Fruit fly (Drosophila melanogaster) whole organism, embryonic: ENCODE measurements around the gene sima.
A peak's percentile ranks its signal among the peaks of the same experiment; 100 is the strongest.

Experiments used
- Antp ChIP-seq: fragments of 200-800 bp; sonication (Bioruptor generic); optimal IDR thresholded peaks from 3 replicates; lab custom pipeline; 2016; ENCODE audit warnings: missing biosample characterization, missing genetic modification characterization
- Bteb2 ChIP-seq: fragments of 200-800 bp; sonication (Bioruptor generic); optimal IDR thresholded peaks from 2 replicates; lab custom pipeline; 2016; ENCODE audit warnings: missing biosample characterization, missing genetic modification characterization
- CG10274 ChIP-seq: fragments of 200-800 bp; sonication (Bioruptor generic); optimal IDR thresholded peaks from 3 replicates; lab custom pipeline; 2017; ENCODE audit warnings: missing biosample characterization, mild to moderate bottlenecking, missing genetic modification characterization
- CG11247 ChIP-seq: fragments of 200-800 bp; sonication (Bioruptor generic); IDR thresholded peaks from 2 replicates; pipeline ENCODE4 v1.3.6; 2022; ENCODE audit warnings: missing biosample characterization, missing genetic modification characterization
- CG11560 ChIP-seq: fragments of 200-800 bp; sonication (Bioruptor generic); IDR thresholded peaks from 3 replicates; pipeline ENCODE4 v1.3.6; 2022; ENCODE audit warnings: missing biosample characterization, missing genetic modification characterization
- CG12104 ChIP-seq: fragments of 200-800 bp; sonication (Bioruptor generic); optimal IDR thresholded peaks from 3 replicates; lab custom pipeline; 2016; ENCODE audit warnings: missing biosample characterization, missing genetic modification characterization
- CG1233 ChIP-seq: fragments of 200-800 bp; sonication (Bioruptor generic); optimal IDR thresholded peaks from 4 replicates; lab custom pipeline; 2018; ENCODE audit warnings: missing biosample characterization, mild to moderate bottlenecking, missing genetic modification characterization
- CG13287 ChIP-seq: fragments of 200-800 bp; sonication (Bioruptor generic); IDR thresholded peaks from 2 replicates; pipeline ENCODE4 v1.3.6; 2022; ENCODE audit warnings: missing biosample characterization, missing genetic modification characterization; ENCODE audit not compliant: partially characterized antibody
- CG13296 ChIP-seq: fragments of 200-800 bp; sonication (Bioruptor generic); optimal IDR thresholded peaks from 3 replicates; lab custom pipeline; 2018; ENCODE audit warnings: missing biosample characterization, mild to moderate bottlenecking, missing genetic modification characterization
- CG13424 ChIP-seq: fragments of 200-800 bp; sonication (Bioruptor generic); optimal IDR thresholded peaks from 2 replicates; lab custom pipeline; 2019; ENCODE audit warnings: missing biosample characterization, mild to moderate bottlenecking, missing genetic modification characterization, moderate library complexity
- CG15696 ChIP-seq: fragments of 200-800 bp; sonication (Bioruptor generic); optimal IDR thresholded peaks from 2 replicates; lab custom pipeline; 2019; ENCODE audit warnings: missing biosample characterization, mild to moderate bottlenecking, missing genetic modification characterization, moderate library complexity
- CG1647 ChIP-seq: fragments of 200-800 bp; sonication (Bioruptor generic); optimal IDR thresholded peaks from 3 replicates; lab custom pipeline; 2016; ENCODE audit warnings: missing biosample characterization, missing genetic modification characterization
- CG2712 ChIP-seq: fragments of 200-800 bp; optimal IDR thresholded peaks from 3 replicates; lab custom pipeline; 2019; ENCODE audit warnings: missing biosample characterization, mild to moderate bottlenecking, missing genetic modification characterization, moderate library complexity
- CG31224 ChIP-seq: fragments of 200-800 bp; sonication (Bioruptor generic); IDR thresholded peaks from 2 replicates; pipeline ENCODE4 v1.3.6; 2022; ENCODE audit warnings: missing biosample characterization, missing genetic modification characterization
- CG32767 ChIP-seq: fragments of 200-800 bp; sonication (Bioruptor generic); IDR thresholded peaks from 2 replicates; pipeline ENCODE4 v1.3.6; 2022; ENCODE audit warnings: missing biosample characterization, missing genetic modification characterization
- CG3407 ChIP-seq: fragments of 200-800 bp; sonication (Bioruptor generic); optimal IDR thresholded peaks from 2 replicates; lab custom pipeline; 2018; ENCODE audit warnings: missing biosample characterization, mild to moderate bottlenecking, missing genetic modification characterization
- CG34376 ChIP-seq: fragments of 200-800 bp; sonication (Bioruptor generic); optimal IDR thresholded peaks from 2 replicates; lab custom pipeline; 2018; ENCODE audit warnings: missing biosample characterization, mild to moderate bottlenecking, missing genetic modification characterization
- CG42726 ChIP-seq: fragments of 200-800 bp; sonication (Bioruptor generic); IDR thresholded peaks from 2 replicates; pipeline ENCODE4 v1.3.6; 2022; ENCODE audit warnings: missing biosample characterization, missing genetic modification characterization; ENCODE audit not compliant: partially characterized antibody
- CG43689 ChIP-seq: fragments of 200-800 bp; sonication (Bioruptor generic); IDR thresholded peaks from 2 replicates; pipeline ENCODE4 v1.3.6; 2022; ENCODE audit warnings: missing biosample characterization, missing genetic modification characterization
- CG6654 ChIP-seq: fragments of 200-800 bp; sonication (Bioruptor generic); optimal IDR thresholded peaks from 2 replicates; lab custom pipeline; 2017; ENCODE audit warnings: missing biosample characterization, mild to moderate bottlenecking, missing genetic modification characterization
- CG7357 ChIP-seq: fragments of 200-800 bp; sonication (Bioruptor generic); IDR thresholded peaks from 3 replicates; pipeline ENCODE4 v1.3.6; 2022; ENCODE audit warnings: missing biosample characterization, missing genetic modification characterization
- CG7372 ChIP-seq: fragments of 200-800 bp; sonication (Bioruptor generic); IDR thresholded peaks from 2 replicates; pipeline ENCODE4 v1.3.6; 2022; ENCODE audit warnings: missing biosample characterization, missing genetic modification characterization
- CG7556 ChIP-seq: fragments of 200-800 bp; sonication (Bioruptor generic); optimal IDR thresholded peaks from 2 replicates; lab custom pipeline; 2017; ENCODE audit warnings: missing biosample characterization, mild to moderate bottlenecking, missing genetic modification characterization
- CG7987 ChIP-seq: fragments of 200-800 bp; sonication (Bioruptor generic); optimal IDR thresholded peaks from 2 replicates; lab custom pipeline; 2018; ENCODE audit warnings: missing biosample characterization, mild to moderate bottlenecking, missing genetic modification characterization, moderate library complexity
- CG8281 ChIP-seq: fragments of 200-800 bp; sonication (Bioruptor generic); optimal IDR thresholded peaks from 2 replicates; lab custom pipeline; 2018; ENCODE audit warnings: missing biosample characterization, mild to moderate bottlenecking, missing genetic modification characterization, moderate library complexity
- CG8388 ChIP-seq: fragments of 200-800 bp; sonication (Bioruptor generic); optimal IDR thresholded peaks from 2 replicates; lab custom pipeline; 2019; ENCODE audit warnings: missing biosample characterization, mild to moderate bottlenecking, missing genetic modification characterization, moderate library complexity
- CG9609 ChIP-seq: fragments of 200-800 bp; sonication (Bioruptor generic); optimal IDR thresholded peaks from 3 replicates; lab custom pipeline; 2016; ENCODE audit warnings: missing biosample characterization, missing genetic modification characterization
- CG9817 ChIP-seq: fragments of 200-800 bp; sonication (Bioruptor generic); optimal IDR thresholded peaks from 2 replicates; lab custom pipeline; 2018; ENCODE audit warnings: missing biosample characterization, mild to moderate bottlenecking, missing genetic modification characterization, moderate library complexity
- CoRest ChIP-seq: fragments of 200-800 bp; sonication (Bioruptor generic); optimal IDR thresholded peaks from 3 replicates; lab custom pipeline; 2018; ENCODE audit warnings: missing biosample characterization, mild to moderate bottlenecking, missing genetic modification characterization, moderate library complexity
- D19A ChIP-seq: fragments of 200-800 bp; optimal IDR thresholded peaks from 3 replicates; lab custom pipeline; 2019; ENCODE audit warnings: missing biosample characterization, mild to moderate bottlenecking, missing genetic modification characterization, moderate library complexity
- Deaf1 ChIP-seq: fragments of 200-800 bp; optimal IDR thresholded peaks from 3 replicates; lab custom pipeline; 2019; ENCODE audit warnings: missing biosample characterization, mild to moderate bottlenecking, missing genetic modification characterization, moderate library complexity
- Ets97D ChIP-seq: fragments of 200-800 bp; sonication (Bioruptor generic); optimal IDR thresholded peaks from 3 replicates; lab custom pipeline; 2016; ENCODE audit warnings: missing biosample characterization, missing genetic modification characterization
- H15 ChIP-seq: fragments of 200-800 bp; sonication (Bioruptor generic); IDR thresholded peaks from 3 replicates; pipeline ENCODE4 v1.3.6; 2022; ENCODE audit warnings: missing biosample characterization, missing genetic modification characterization
- Lhr ChIP-seq: fragments of 200-800 bp; sonication (Bioruptor generic); optimal IDR thresholded peaks from 3 replicates; lab custom pipeline; 2017; ENCODE audit warnings: mild to moderate bottlenecking, missing biosample characterization, missing genetic modification reagents, missing genetic modification characterization
- Mes4 ChIP-seq: fragments of 200-800 bp; sonication (Bioruptor generic); optimal IDR thresholded peaks from 2 replicates; lab custom pipeline; 2016; ENCODE audit warnings: missing biosample characterization, missing genetic modification characterization
- NFAT ChIP-seq: fragments of 200-800 bp; sonication (Bioruptor generic); IDR thresholded peaks from 2 replicates; pipeline ENCODE4 v1.3.6; 2022; ENCODE audit warnings: missing biosample characterization, missing genetic modification characterization
- Scr ChIP-seq: fragments of 200-800 bp; sonication (Bioruptor generic); IDR thresholded peaks from 2 replicates; pipeline ENCODE4 v1.3.6; 2022; ENCODE audit warnings: missing biosample characterization, missing genetic modification characterization; ENCODE audit not compliant: partially characterized antibody
- Ssrp ChIP-seq: fragments of 200-800 bp; sonication (Bioruptor generic); optimal IDR thresholded peaks from 2 replicates; lab custom pipeline; 2018; ENCODE audit warnings: missing biosample characterization, mild to moderate bottlenecking, missing genetic modification characterization, moderate library complexity
- Vsx1 ChIP-seq: fragments of 200-800 bp; sonication (Bioruptor generic); optimal IDR thresholded peaks from 2 replicates; lab custom pipeline; 2017; ENCODE audit warnings: missing biosample characterization, mild to moderate bottlenecking, missing genetic modification characterization, missing genetic modification reagents
- Xbp1 ChIP-seq: fragments of 200-800 bp; sonication (Bioruptor generic); optimal IDR thresholded peaks from 3 replicates; lab custom pipeline; 2016; ENCODE audit warnings: missing biosample characterization, mild to moderate bottlenecking, missing genetic modification characterization
- abd-A ChIP-seq: fragments of 200-800 bp; sonication (Bioruptor generic); optimal IDR thresholded peaks from 3 replicates; lab custom pipeline; 2019; ENCODE audit warnings: missing biosample characterization, mild to moderate bottlenecking, missing genetic modification characterization, moderate library complexity
- amos ChIP-seq: fragments of 200-800 bp; sonication (Bioruptor generic); IDR thresholded peaks from 2 replicates; pipeline ENCODE4 v1.3.6; 2022; ENCODE audit warnings: missing biosample characterization, missing genetic modification characterization; ENCODE audit not compliant: partially characterized antibody
- caup ChIP-seq: fragments of 200-800 bp; sonication (Bioruptor generic); optimal IDR thresholded peaks from 3 replicates; lab custom pipeline; 2017; ENCODE audit warnings: missing biosample characterization, mild to moderate bottlenecking, missing genetic modification characterization, moderate library complexity; ENCODE audit not compliant: severe bottlenecking
- crol ChIP-seq: fragments of 200-800 bp; sonication (Bioruptor generic); IDR thresholded peaks from 2 replicates; pipeline ENCODE4 v1.3.6; 2022; ENCODE audit warnings: missing biosample characterization, missing genetic modification characterization
- esg ChIP-seq: fragments of 200-800 bp; sonication (Bioruptor generic); conservative IDR thresholded peaks from 2 replicates; pipeline ENCODE4 v1.3.6; 2022; ENCODE audit warnings: missing biosample characterization, missing genetic modification characterization
- h ChIP-seq: fragments of >200 bp; optimal IDR thresholded peaks from 2 replicates; lab custom pipeline; 2017
- hth ChIP-seq: fragments of >200 bp; optimal IDR thresholded peaks from 2 replicates; lab custom pipeline; 2017; ENCODE audit warnings: inconsistent platforms
- kah ChIP-seq: fragments of 200-800 bp; sonication (Bioruptor generic); optimal IDR thresholded peaks from 2 replicates; lab custom pipeline; 2018; ENCODE audit warnings: missing biosample characterization, mild to moderate bottlenecking, missing genetic modification characterization
- klu ChIP-seq: fragments of 200-800 bp; sonication (Bioruptor generic); IDR thresholded peaks from 2 replicates; pipeline ENCODE4 v1.3.6; 2022; ENCODE audit warnings: missing biosample characterization, missing genetic modification characterization
- mld ChIP-seq: fragments of 200-800 bp; sonication (Bioruptor generic); IDR thresholded peaks from 3 replicates; pipeline ENCODE4 v1.3.6; 2022; ENCODE audit warnings: missing biosample characterization, missing genetic modification characterization; ENCODE audit not compliant: partially characterized antibody
- nmo ChIP-seq: fragments of 200-800 bp; sonication (Bioruptor generic); optimal IDR thresholded peaks from 2 replicates; lab custom pipeline; 2018; ENCODE audit warnings: missing biosample characterization, mild to moderate bottlenecking, missing genetic modification characterization, moderate library complexity
- so ChIP-seq: fragments of 200-800 bp; sonication (Bioruptor generic); IDR thresholded peaks from 3 replicates; pipeline ENCODE4 v1.3.6; 2022; ENCODE audit warnings: missing biosample characterization, missing genetic modification characterization

The sima gene

DNA sequence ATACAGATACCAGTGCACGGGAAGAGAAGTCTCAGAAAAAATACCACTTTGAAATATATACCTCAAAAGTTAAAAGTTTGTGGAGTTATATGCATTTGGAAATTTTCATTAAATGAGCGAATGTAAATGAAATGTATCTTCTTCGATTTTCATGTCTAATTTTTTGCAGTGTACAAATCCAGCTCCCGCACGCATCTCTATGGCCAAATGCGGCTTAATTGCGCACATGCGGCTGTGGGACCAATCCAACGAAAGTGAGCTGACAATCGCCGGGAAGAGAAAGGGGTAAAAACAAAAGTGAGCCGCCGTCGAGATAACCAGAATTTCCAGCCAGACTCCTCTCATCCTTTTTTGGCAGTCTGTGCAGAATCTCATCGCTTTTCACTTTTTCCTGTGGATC, 106.1 kb downstream of the sima start (continued):
- TF ChIP-seq CG11560, result 0 out of 3 replicates have a peak, but pooled peaks have one; percentile 33
- no peak for TF ChIP-seq NFAT (GFP tag; lab: Robert Waterston, UW)
- peak; percentile 24 for TF ChIP-seq nmo (GFP tag; lab: Kevin White, UChicago)
- no peak for TF ChIP-seq CG8281 (tag; lab: Kevin White, UChicago)
- no peak for TF ChIP-seq CG31224 (GFP tag; lab: Robert Waterston, UW)
- TF ChIP-seq CG6654 (GFP tag; lab: Kevin White, UChicago), result no peak
- TF ChIP-seq CG1233, result no peak
- TF ChIP-seq h (lab: Kevin White, UChicago), result no peak
- TF ChIP-seq caup (GFP tag; lab: Kevin White, UChicago), result no peak
- TF ChIP-seq Ssrp (tag; lab: Kevin White, UChicago), result no peak
- TF ChIP-seq CG43689, result no peak
- peak; percentile 32 for TF ChIP-seq Xbp1 (GFP tag; lab: Kevin White, UChicago)
- TF ChIP-seq CG1647, result no peak
- TF ChIP-seq CG15696 (tag; lab: Kevin White, UChicago), result no peak
- TF ChIP-seq klu (GFP tag; lab: Robert Waterston, UW), result no peak
- 0 out of 2 replicates have a peak, but pooled peaks have one; percentile 22 for TF ChIP-seq CG32767
- TF ChIP-seq CG7987, result no peak
- no peak for TF ChIP-seq Vsx1 (GFP tag; lab: Kevin White, UChicago)
- TF ChIP-seq Lhr (GFP tag; lab: Kevin White, UChicago), result no peak
- no peak for TF ChIP-seq CG42726
- no peak for TF ChIP-seq CG10274 (GFP tag; lab: Kevin White, UChicago)
- no peak for TF ChIP-seq CG13296
- TF ChIP-seq CG8388 (GFP tag; lab: Kevin White, UChicago), result peak; percentile 35
- TF ChIP-seq CG13287, result no peak
- TF ChIP-seq CG9817 (tag; lab: Kevin White, UChicago), result no peak
- no peak for TF ChIP-seq abd-A
- TF ChIP-seq Bteb2 (GFP tag; lab: Kevin White, UChicago), result no peak
- TF ChIP-seq H15 (GFP tag; lab: Robert Waterston, UW), result no peak
- no peak for TF ChIP-seq CG7357
- TF ChIP-seq CG3407, result no peak
- TF ChIP-seq Mes4 (GFP tag; lab: Kevin White, UChicago), result no peak
- TF ChIP-seq mld (GFP tag; lab: Robert Waterston, UW), result no peak
- TF ChIP-seq D19A (tag; lab: Kevin White, UChicago), result no peak
- TF ChIP-seq Deaf1 (tag; lab: Kevin White, UChicago), result no peak
- TF ChIP-seq CG11247 (GFP tag; lab: Robert Waterston, UW), result no peak
- no peak for TF ChIP-seq CoRest (tag; lab: Kevin White, UChicago)
- TF ChIP-seq esg (GFP tag; lab: Robert Waterston, UW), result peak; percentile 45
- TF ChIP-seq crol (GFP tag; lab: Robert Waterston, UW), result no peak
- TF ChIP-seq CG2712, result peak; percentile 42
- peak; percentile 15 for TF ChIP-seq Antp (GFP tag; lab: Kevin White, UChicago)
- no peak for TF ChIP-seq CG7372 (GFP tag; lab: Robert Waterston, UW)
- no peak for TF ChIP-seq kah (GFP tag; lab: Kevin White, UChicago)
- TF ChIP-seq so (GFP tag; lab: Robert Waterston, UW), result peak; percentile 77; the same call in 2 of the 3 replicates
- TF ChIP-seq CG7556 (GFP tag; lab: Kevin White, UChicago), result peak; percentile 6
- no peak for TF ChIP-seq CG9609
- TF ChIP-seq Scr (GFP tag; lab: Robert Waterston, UW), result no peak
- TF ChIP-seq CG13424 (tag; lab: Kevin White, UChicago), result peak; percentile 4
- TF ChIP-seq amos (GFP tag; lab: Robert Waterston, UW), result no peak
- no peak for TF ChIP-seq CG34376 (GFP tag; lab: Kevin White, UChicago)
- TF ChIP-seq hth (lab: Kevin White, UChicago), result no peak
- no peak for TF ChIP-seq CG12104
- no peak for TF ChIP-seq Ets97D (GFP tag; lab: Kevin White, UChicago)
